Fruit fly (Drosophila melanogaster) whole organism, embryonic: ENCODE results near the gene CG3347.

Source experiments
- CG9609 ChIP-seq: fragments of 200-800 bp; sonication (Bioruptor generic); optimal IDR thresholded peaks from 3 replicates; lab custom pipeline; 2016; ENCODE audit warnings: missing biosample characterization, missing genetic modification characterization
- eyg ChIP-seq: fragments of 200-800 bp; sonication (Bioruptor generic); optimal IDR thresholded peaks from 3 replicates; lab custom pipeline; 2016; ENCODE audit warnings: missing biosample characterization, missing genetic modification characterization
- tll ChIP-seq, 2 experiments: fragments of 200-800 bp in 1 of 2; fragments of >200 bp in 1 of 2; sonication (Bioruptor generic) in 1 of 2; optimal IDR thresholded peaks; 2 replicates each; lab custom pipeline; 2017 to 2019; ENCODE audit warnings: missing biosample characterization in 2 of 2, missing genetic modification characterization in 2 of 2, mild to moderate bottlenecking in 1 of 2, moderate library complexity in 1 of 2

- TF ChIP-seq tll (GFP tag; optimal IDR thresholded peaks at IDR 0.05; lab: Kevin White, UChicago), result no peak
- no peak for TF ChIP-seq CG9609 (GFP tag; lab: Kevin White, UChicago)
- no peak for TF ChIP-seq eyg
Measured at dm6 chr2L:3280484-3280993, 11.3 kb downstream of the CG3347 start, which contains the start of gene OtopLb.
